Worm (Caenorhabditis elegans): ENCODE measurements around the gene C32D5.10.

C32D5.10 gene

DNA sequence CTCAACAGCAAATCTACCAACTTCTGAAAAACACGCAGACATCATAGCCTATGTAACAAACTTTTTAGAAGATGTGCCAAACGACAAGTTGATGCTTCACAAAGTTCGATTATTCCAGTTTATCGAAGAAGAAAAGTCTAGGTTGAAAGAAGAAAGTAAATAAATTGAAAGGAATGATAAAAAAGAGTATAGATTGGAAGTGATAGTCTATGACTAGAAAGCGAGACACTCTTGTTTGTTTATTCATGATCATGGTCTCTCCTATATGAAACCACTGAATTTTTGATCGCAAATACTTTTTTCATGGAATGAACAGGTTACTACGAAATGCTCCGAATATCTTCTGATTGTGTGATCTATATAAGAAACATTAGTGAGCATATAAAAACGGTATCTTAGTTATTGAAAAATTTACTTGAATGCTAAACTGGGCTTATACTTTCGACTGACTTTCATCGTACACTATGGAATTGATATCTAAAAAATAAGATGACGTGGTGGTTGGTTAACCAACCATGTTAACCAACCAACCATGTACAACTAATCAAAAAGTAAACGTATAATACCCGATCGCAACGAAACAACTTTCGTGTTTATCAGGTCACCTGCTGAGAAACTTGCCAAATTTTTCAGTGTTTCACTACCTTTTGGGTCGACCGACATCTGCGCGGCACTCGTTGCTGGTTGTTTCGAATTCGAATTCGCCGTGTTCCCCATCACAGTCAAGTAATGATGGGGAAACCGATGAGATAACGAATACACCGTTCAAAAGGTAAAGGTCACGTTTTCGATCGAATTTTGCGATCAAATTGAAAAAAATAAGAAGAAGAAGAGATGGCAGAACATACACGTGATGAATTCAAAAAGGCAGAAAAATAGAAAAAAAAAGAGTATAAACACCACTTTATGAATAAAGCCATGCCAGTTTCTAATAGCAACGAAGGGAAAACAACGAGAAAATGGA is 6.3 kb downstream of the C32D5.10 start, which contains the start of gene C32D5.8:
Gene C32D5.8 (minus strand): TSS at position 770 of the 964 bp plus-strand sequence.
- TF ChIP-seq lsy-12 (tag; optimal IDR thresholded peaks at IDR 0.05) (no peak), nhr-43 (tag; optimal IDR thresholded peaks at IDR 0.05; ENCODE audit: poor library complexity, severe bottlenecking) (peak; percentile 6), nhr-12 (tag; optimal IDR thresholded peaks at IDR 0.05) (no peak), nhr-25 (tag; optimal IDR thresholded peaks at IDR 0.05) (peak; percentile 81), nhr-11 (tag; optimal IDR thresholded peaks at IDR 0.05) (no peak), ceh-28 (tag; optimal IDR thresholded peaks at IDR 0.05) (no peak), pha-4 (tag; optimal IDR thresholded peaks at IDR 0.05) (peak; percentile 55), pqm-1 (tag; optimal IDR thresholded peaks at IDR 0.05) (peak; percentile 23), ztf-11 (tag; optimal IDR thresholded peaks at IDR 0.05) (no peak), elt-2 (tag; optimal IDR thresholded peaks at IDR 0.05) (peak; percentile 20), nhr-28 (tag; optimal IDR thresholded peaks at IDR 0.05) (no peak), snpc-4 (tag; optimal IDR thresholded peaks at IDR 0.05) (no peak), lin-15B (tag; optimal IDR thresholded peaks at IDR 0.05) (no peak), egl-27 (tag; optimal IDR thresholded peaks at IDR 0.05) (no peak), tbx-2 (tag; optimal IDR thresholded peaks at IDR 0.05) (no peak), egl-5 (tag; optimal IDR thresholded peaks at IDR 0.05) (no peak), hmg-11 (tag; optimal IDR thresholded peaks at IDR 0.05) (no peak), nfya-1 (tag; optimal IDR thresholded peaks at IDR 0.05; ENCODE audit: insufficient read depth) (no peak), ZK546.5 (tag; optimal IDR thresholded peaks at IDR 0.05) (no peak), nhr-76 (tag; optimal IDR thresholded peaks at IDR 0.05) (no peak), jun-1 (tag; optimal IDR thresholded peaks at IDR 0.05) (no peak), elt-1 (tag; optimal IDR thresholded peaks at IDR 0.05) (peak; percentile 58)

DNA sequence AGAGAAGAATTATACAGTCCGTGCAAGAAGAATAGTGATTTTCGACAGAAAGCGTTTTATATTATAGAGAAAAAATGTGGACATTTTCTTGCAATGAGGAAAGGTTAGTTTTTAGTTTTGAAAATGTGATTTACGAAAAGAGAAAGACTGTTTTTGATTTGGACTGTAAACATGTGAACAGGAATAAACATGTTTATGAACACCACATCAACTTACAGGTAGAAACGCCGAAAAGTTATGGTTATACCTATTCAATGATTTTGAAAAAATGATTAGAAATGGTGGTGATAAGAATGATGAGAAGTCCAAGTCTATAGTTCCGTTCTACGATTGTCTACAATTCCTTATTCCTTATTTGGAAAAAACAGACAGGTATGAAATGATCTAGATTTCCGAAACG is 7.3 kb downstream of the C32D5.10 start:
- TF ChIP-seq fos-1 (tag; optimal IDR thresholded peaks at IDR 0.05) (no peak), unc-39 (tag; optimal IDR thresholded peaks at IDR 0.05) (no peak), zag-1 (tag; optimal IDR thresholded peaks at IDR 0.05) (no peak)

DNA sequence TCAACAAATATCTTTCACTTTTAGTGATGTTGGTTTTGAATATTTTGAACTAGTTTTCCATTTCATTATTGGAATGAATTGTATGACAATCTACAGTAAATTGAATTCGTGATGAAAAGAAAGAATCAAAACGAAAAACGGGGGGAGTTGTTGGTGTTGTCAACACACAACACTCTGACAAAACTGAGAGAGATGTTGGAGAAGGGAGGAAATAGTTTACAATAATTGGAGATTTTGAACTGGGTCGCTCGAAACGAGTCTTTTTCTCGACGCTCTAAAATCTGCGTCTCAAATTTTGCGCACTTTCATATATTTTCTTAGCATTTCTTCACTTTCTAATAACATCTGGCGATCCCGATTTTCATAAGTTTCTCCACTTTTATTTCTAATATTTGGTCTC is 7.9 kb downstream of the C32D5.10 start, which contains the start of gene txt-18:
Gene txt-18 (plus strand): TSS at position 180 of the 400 bp plus-strand sequence.
- peak; percentile 13 for TF ChIP-seq nhr-25 (tag; optimal IDR thresholded peaks at IDR 0.05)
- TF ChIP-seq nhr-23 (tag; optimal IDR thresholded peaks at IDR 0.05): peak; percentile 41
- no peak for TF ChIP-seq tbx-2 (tag; optimal IDR thresholded peaks at IDR 0.05)
- peak; percentile 81 for TF ChIP-seq pha-4 (tag; optimal IDR thresholded peaks at IDR 0.05)
- TF ChIP-seq nfya-1 (tag; optimal IDR thresholded peaks at IDR 0.05; ENCODE audit: insufficient read depth): peak; percentile 23

DNA sequence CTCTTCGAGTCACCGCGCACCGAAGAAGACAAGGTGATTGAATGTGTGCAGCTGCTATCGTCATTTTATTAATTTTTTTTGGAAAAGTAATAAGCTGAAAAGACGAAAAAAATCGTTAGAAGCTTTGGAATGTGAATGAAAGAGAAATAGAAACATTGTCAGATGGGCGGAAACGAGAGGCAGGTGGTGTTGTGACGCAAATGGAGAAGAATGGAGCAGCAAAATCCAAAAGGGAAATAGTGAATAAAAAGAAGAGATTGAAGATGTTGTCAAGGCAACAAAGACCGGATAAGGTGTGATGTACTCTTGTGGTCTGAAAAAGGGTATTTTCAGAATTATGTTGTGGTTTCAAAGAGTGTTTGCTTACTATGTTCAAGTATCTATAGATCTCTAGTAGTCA is 9.3 kb downstream of the C32D5.10 start:
- TF ChIP-seq daf-12 (tag; optimal IDR thresholded peaks at IDR 0.05): no peak
- no peak for TF ChIP-seq pha-4 (tag; optimal IDR thresholded peaks at IDR 0.05)
- TF ChIP-seq fkh-2 (tag; optimal IDR thresholded peaks at IDR 0.05): no peak
- TF ChIP-seq nhr-67 (tag; optimal IDR thresholded peaks at IDR 0.05): no peak
- TF ChIP-seq egl-27 (tag; optimal IDR thresholded peaks at IDR 0.05): no peak
- TF ChIP-seq nhr-43 (tag; optimal IDR thresholded peaks at IDR 0.05; ENCODE audit: poor library complexity, severe bottlenecking): no peak
- TF ChIP-seq snpc-4 (tag; optimal IDR thresholded peaks at IDR 0.05): no peak
- TF ChIP-seq zag-1 (tag; optimal IDR thresholded peaks at IDR 0.05): no peak
- no peak for TF ChIP-seq mdl-1 (tag; optimal IDR thresholded peaks at IDR 0.05)
- TF ChIP-seq skn-1 (tag; optimal IDR thresholded peaks at IDR 0.05): no peak
- no peak for TF ChIP-seq ama-1 (optimal IDR thresholded peaks at IDR 0.05)
- TF ChIP-seq elt-1 (tag; optimal IDR thresholded peaks at IDR 0.05): no peak
- TF ChIP-seq ceh-16 (tag; optimal IDR thresholded peaks at IDR 0.05): no peak
- no peak for TF ChIP-seq lin-15B (tag; optimal IDR thresholded peaks at IDR 0.05)
- no peak for TF ChIP-seq unc-62 (GFP tag; optimal IDR thresholded peaks at IDR 0.05)
- TF ChIP-seq R02D3.7 (tag; optimal IDR thresholded peaks at IDR 0.05): no peak
- no peak for TF ChIP-seq nhr-11 (tag; optimal IDR thresholded peaks at IDR 0.05)
- no peak for TF ChIP-seq jun-1 (tag; optimal IDR thresholded peaks at IDR 0.05)
- no peak for TF ChIP-seq tbx-2 (tag; optimal IDR thresholded peaks at IDR 0.05)
- no peak for TF ChIP-seq nhr-76 (tag; optimal IDR thresholded peaks at IDR 0.05)
